Fruit fly (Drosophila melanogaster) whole organism, wandering third instar larva: ENCODE measurements around the gene Iml1.
A peak's percentile ranks its signal among the peaks of the same experiment; 100 is the strongest.

Experiments used
- Abd-B ChIP-seq: fragments of >200 bp; optimal IDR thresholded peaks from 2 replicates; lab custom pipeline; 2017; ENCODE audit warnings: missing biosample characterization, missing genetic modification characterization
- CG32264 ChIP-seq: fragments of 200-800 bp; sonication (Bioruptor generic); optimal IDR thresholded peaks from 2 replicates; lab custom pipeline; 2016; ENCODE audit warnings: missing biosample characterization, missing genetic modification characterization
- CG9705 ChIP-seq: fragments of 200-800 bp; sonication (Bioruptor generic); optimal IDR thresholded peaks from 2 replicates; lab custom pipeline; 2018; ENCODE audit warnings: missing biosample characterization, mild to moderate bottlenecking, missing genetic modification characterization
- CrebA ChIP-seq: fragments of 200-800 bp; sonication (Bioruptor generic); optimal IDR thresholded peaks from 2 replicates; lab custom pipeline; 2016; ENCODE audit warnings: missing biosample characterization, mild to moderate bottlenecking, missing genetic modification characterization, borderline replicate concordance
- Dfd ChIP-seq: fragments of >200 bp; optimal IDR thresholded peaks from 2 replicates; lab custom pipeline; 2017; ENCODE audit warnings: missing biosample characterization, missing genetic modification characterization
- Dif ChIP-seq: fragments of 200-275, 200-300 bp; sonication (Bioruptor generic); optimal IDR thresholded peaks from 2 replicates; lab custom pipeline; 2018; ENCODE audit warnings: missing biosample characterization, missing genetic modification characterization; ENCODE audit not compliant: partially characterized antibody
- GATAd ChIP-seq: sonication (Bioruptor generic); optimal IDR thresholded peaks from 2 replicates; lab custom pipeline; 2016; ENCODE audit warnings: missing biosample characterization, missing genetic modification characterization
- HLH106 ChIP-seq: fragments of 200-800 bp; optimal IDR thresholded peaks from 3 replicates; lab custom pipeline; 2019; ENCODE audit warnings: missing biosample characterization, mild to moderate bottlenecking, missing genetic modification characterization, moderate library complexity
- Hnf4 ChIP-seq: fragments of 200-800 bp; sonication (Bioruptor generic); optimal IDR thresholded peaks from 2 replicates; lab custom pipeline; 2016; ENCODE audit warnings: missing biosample characterization, mild to moderate bottlenecking, missing genetic modification characterization
- Hr78 ChIP-seq: fragments of >200 bp; optimal IDR thresholded peaks from 2 replicates; lab custom pipeline; 2017; ENCODE audit warnings: missing biosample characterization, missing genetic modification characterization
- Jra ChIP-seq: sonication (Bioruptor generic); optimal IDR thresholded peaks from 2 replicates; lab custom pipeline; 2016; ENCODE audit warnings: missing biosample characterization, missing genetic modification characterization
- Mio ChIP-seq: sonication (Bioruptor generic); optimal IDR thresholded peaks from 2 replicates; lab custom pipeline; 2016; ENCODE audit warnings: missing biosample characterization, missing genetic modification characterization
- Myc ChIP-seq: fragments of >200 bp; optimal IDR thresholded peaks from 2 replicates; lab custom pipeline; 2017
- N ChIP-seq: fragments of >200 bp; optimal IDR thresholded peaks from 2 replicates; lab custom pipeline; 2018; ENCODE audit warnings: missing biosample characterization, missing external identifiers, missing genetic modification characterization
- OdsH ChIP-seq: fragments of 200-800 bp; sonication (Bioruptor generic); optimal IDR thresholded peaks from 2 replicates; lab custom pipeline; 2016; ENCODE audit warnings: missing biosample characterization, mild to moderate bottlenecking, missing genetic modification characterization
- Rel ChIP-seq, 2 experiments: fragments of 200-800 bp; sonication (Bioruptor generic) in 1 of 2; optimal IDR thresholded peaks; 2 replicates in 1 of 2; 3 replicates in 1 of 2; lab custom pipeline; 2016 to 2019; ENCODE audit warnings: mild to moderate bottlenecking in 2 of 2, missing biosample characterization in 2 of 2, missing genetic modification characterization in 2 of 2, moderate library complexity in 1 of 2
- Sp1 ChIP-seq: fragments of 200-800 bp; sonication (Bioruptor generic); optimal IDR thresholded peaks from 3 replicates; lab custom pipeline; 2019; ENCODE audit warnings: missing biosample characterization, mild to moderate bottlenecking, missing genetic modification characterization, moderate library complexity
- br ChIP-seq: fragments of 200-800 bp; sonication (Bioruptor generic); optimal IDR thresholded peaks from 2 replicates; lab custom pipeline; 2016; ENCODE audit warnings: missing biosample characterization, missing genetic modification characterization
- brk ChIP-seq: fragments of 200-800 bp; sonication (Bioruptor generic); optimal IDR thresholded peaks from 2 replicates; lab custom pipeline; 2016; ENCODE audit warnings: missing biosample characterization, mild to moderate bottlenecking, missing genetic modification characterization
- dl ChIP-seq, 2 experiments: fragments of 175-275, 200-275 bp in 1 of 2; fragments of 200-275 bp in 1 of 2; sonication (Bioruptor generic); optimal IDR thresholded peaks; lab custom pipeline; 2018; ENCODE audit warnings: mild to moderate bottlenecking in 2 of 2, missing biosample characterization in 2 of 2, missing genetic modification characterization in 2 of 2, moderate library complexity in 2 of 2; ENCODE audit not compliant: partially characterized antibody in 2 of 2, insufficient read depth in 1 of 2
- dmrt93B ChIP-seq: fragments of 200-800 bp; sonication (Bioruptor generic); optimal IDR thresholded peaks from 2 replicates; lab custom pipeline; 2018; ENCODE audit warnings: missing biosample characterization, mild to moderate bottlenecking, missing genetic modification characterization
- dsf ChIP-seq: sonication (Bioruptor generic); optimal IDR thresholded peaks from 2 replicates; lab custom pipeline; 2016; ENCODE audit warnings: missing biosample characterization, missing genetic modification characterization, borderline replicate concordance
- ey ChIP-seq: fragments of 200-800 bp; sonication (Bioruptor generic); optimal IDR thresholded peaks from 2 replicates; lab custom pipeline; 2016; ENCODE audit warnings: missing biosample characterization, missing genetic modification characterization
- foxo ChIP-seq, 2 experiments: fragments of 200-800 bp; sonication (Bioruptor generic); optimal IDR thresholded peaks; 2 replicates in 1 of 2; 3 replicates in 1 of 2; lab custom pipeline; 2016 to 2017; ENCODE audit warnings: missing biosample characterization in 2 of 2, missing genetic modification characterization in 2 of 2
- fru ChIP-seq: fragments of 200-800 bp; sonication (Bioruptor generic); optimal IDR thresholded peaks from 3 replicates; lab custom pipeline; 2016; ENCODE audit warnings: missing biosample characterization, mild to moderate bottlenecking, missing genetic modification characterization
- h ChIP-seq: fragments of 200-800 bp; sonication (Bioruptor generic); optimal IDR thresholded peaks from 3 replicates; lab custom pipeline; 2016; ENCODE audit warnings: missing biosample characterization, mild to moderate bottlenecking, missing genetic modification characterization
- jim ChIP-seq: fragments of 175-275, 200-325 bp; sonication (Bioruptor generic); optimal IDR thresholded peaks from 2 replicates; lab custom pipeline; 2016; ENCODE audit warnings: missing biosample characterization, mild to moderate bottlenecking, missing genetic modification characterization
- lola ChIP-seq: fragments of >200 bp; optimal IDR thresholded peaks from 2 replicates; lab custom pipeline; 2017; ENCODE audit warnings: missing biosample characterization, missing genetic modification characterization
- pan ChIP-seq: fragments of >200 bp; optimal IDR thresholded peaks from 2 replicates; lab custom pipeline; 2017
- psq ChIP-seq: fragments of 200-800 bp; sonication (Bioruptor generic); optimal IDR thresholded peaks from 3 replicates; lab custom pipeline; 2017; ENCODE audit warnings: missing biosample characterization, mild to moderate bottlenecking, missing genetic modification characterization, moderate library complexity
- rgr ChIP-seq: fragments of 200-800 bp; sonication (Bioruptor generic); optimal IDR thresholded peaks from 3 replicates; lab custom pipeline; 2016; ENCODE audit warnings: missing biosample characterization, mild to moderate bottlenecking, missing genetic modification characterization
- sage ChIP-seq: fragments of 200-800 bp; sonication (Bioruptor generic); optimal IDR thresholded peaks from 2 replicates; lab custom pipeline; 2016; ENCODE audit warnings: missing biosample characterization, mild to moderate bottlenecking, missing genetic modification characterization
- sv ChIP-seq: fragments of 200-800 bp; sonication (Bioruptor generic); optimal IDR thresholded peaks from 3 replicates; lab custom pipeline; 2016; ENCODE audit warnings: missing biosample characterization, missing genetic modification characterization
- tai ChIP-seq: sonication (Bioruptor generic); optimal IDR thresholded peaks from 2 replicates; lab custom pipeline; 2016; ENCODE audit warnings: missing biosample characterization, missing genetic modification characterization
- usp ChIP-seq: fragments of >200 bp; optimal IDR thresholded peaks from 2 replicates; lab custom pipeline; 2017; ENCODE audit warnings: missing biosample characterization, missing genetic modification characterization
- woc ChIP-seq: sonication (Bioruptor generic); optimal IDR thresholded peaks from 2 replicates; lab custom pipeline; 2016; ENCODE audit warnings: missing biosample characterization, mild to moderate bottlenecking, missing genetic modification characterization

The Iml1 gene

dm6 chr3L:1495803-1496202, 38.0 kb downstream of the Iml1 start:
- no peak for TF ChIP-seq Mio (GFP tag; lab: Kevin White, UChicago)
- TF ChIP-seq jim: no peak
- no peak for TF ChIP-seq sv (GFP tag; lab: Kevin White, UChicago)
- TF ChIP-seq HLH106 (tag; lab: Kevin White, UChicago): no peak

dm6 chr3L:1489523-1489922, 44.3 kb downstream of the Iml1 start, which contains the start of gene stet:
Gene stet, minus strand, starts transcription at chr3L:1489547.
- TF ChIP-seq usp (GFP tag; lab: Kevin White, UChicago) (no peak), jim (no peak), Mio (GFP tag; lab: Kevin White, UChicago) (no peak), lola (no peak), CG9705 (no peak), Dif (no peak), dl (GFP tag; optimal IDR thresholded peaks at IDR 0.05; lab: Kevin White, UChicago; ENCODE audit: insufficient read depth in 1 of 2, partially characterized antibody in 2 of 2) (no peak), sage (GFP tag; lab: Kevin White, UChicago) (no peak)

- TF ChIP-seq sv (GFP tag; lab: Kevin White, UChicago) (no peak), Hnf4 (no peak), pan (lab: Kevin White, UChicago) (no peak), Hr78 (GFP tag; lab: Kevin White, UChicago) (no peak), Dif (no peak), foxo (GFP tag; optimal IDR thresholded peaks at IDR 0.05; lab: Kevin White, UChicago) (peak in 1 of 2 experiments; percentile 0), tai (GFP tag; lab: Kevin White, UChicago) (no peak), br (GFP tag; lab: Kevin White, UChicago) (peak; percentile 17), Mio (GFP tag; lab: Kevin White, UChicago) (no peak), psq (GFP tag; lab: Kevin White, UChicago) (peak; percentile 0), jim (no peak), GATAd (GFP tag; lab: Kevin White, UChicago) (no peak)
- TF ChIP-seq, all 38 proteins: peak for 3
Observed at dm6 chr3L:1488592-1489183, 45.1 kb downstream of the Iml1 start.

- TF ChIP-seq foxo (GFP tag; optimal IDR thresholded peaks at IDR 0.05; lab: Kevin White, UChicago): peak in 1 of 2 experiments; percentile 3
- no peak for TF ChIP-seq pan (lab: Kevin White, UChicago)
- no peak for TF ChIP-seq Mio (GFP tag; lab: Kevin White, UChicago)
- TF ChIP-seq sage (GFP tag; lab: Kevin White, UChicago): no peak
- TF ChIP-seq woc: peak; percentile 16
- TF ChIP-seq h (GFP tag; lab: Kevin White, UChicago): peak; percentile 20
- peak; percentile 7 for TF ChIP-seq HLH106 (tag; lab: Kevin White, UChicago)
- TF ChIP-seq jim: no peak
- no peak for TF ChIP-seq lola
Observed at dm6 chr3L:1484747-1485146, 49.1 kb downstream of the Iml1 start.

dm6 chr3L:1478998-1479680, 54.7 kb downstream of the Iml1 start:
- TF ChIP-seq Dif: no peak
- TF ChIP-seq CG9705: no peak
- peak; percentile 13 for TF ChIP-seq dmrt93B
- TF ChIP-seq Sp1 (GFP tag; lab: Kevin White, UChicago): peak; percentile 38
- TF ChIP-seq tai (GFP tag; lab: Kevin White, UChicago): no peak
- TF ChIP-seq fru (GFP tag; lab: Kevin White, UChicago): peak; percentile 50
- no peak for TF ChIP-seq Hr78 (GFP tag; lab: Kevin White, UChicago)
- TF ChIP-seq Rel (GFP tag; optimal IDR thresholded peaks at IDR 0.05; lab: Kevin White, UChicago): no peak
- no peak for TF ChIP-seq Rel (tag; optimal IDR thresholded peaks at IDR 0.05; lab: Kevin White, UChicago)
- TF ChIP-seq usp (GFP tag; lab: Kevin White, UChicago): no peak
- TF ChIP-seq sage (GFP tag; lab: Kevin White, UChicago): no peak
- no peak for TF ChIP-seq CG32264 (GFP tag; lab: Kevin White, UChicago)
- no peak for TF ChIP-seq Dfd
- no peak for TF ChIP-seq N (GFP tag; lab: Kevin White, UChicago)
- peak in 1 of 2 experiments; percentile 59 for TF ChIP-seq foxo (GFP tag; optimal IDR thresholded peaks at IDR 0.05; lab: Kevin White, UChicago)
- TF ChIP-seq CrebA: no peak
- peak; percentile 18 for TF ChIP-seq sv (GFP tag; lab: Kevin White, UChicago)
- TF ChIP-seq GATAd (GFP tag; lab: Kevin White, UChicago): no peak
- TF ChIP-seq dsf (GFP tag; lab: Kevin White, UChicago): no peak
- TF ChIP-seq Myc: no peak
- peak; percentile 46 for TF ChIP-seq h (GFP tag; lab: Kevin White, UChicago)
- TF ChIP-seq psq (GFP tag; lab: Kevin White, UChicago): peak; percentile 23
- TF ChIP-seq woc: no peak
- no peak for TF ChIP-seq Mio (GFP tag; lab: Kevin White, UChicago)
- peak; percentile 43 for TF ChIP-seq br (GFP tag; lab: Kevin White, UChicago)
- TF ChIP-seq Jra (GFP tag; lab: Kevin White, UChicago): no peak
- TF ChIP-seq brk (GFP tag; lab: Kevin White, UChicago): no peak
- TF ChIP-seq OdsH: peak; percentile 16
- no peak for TF ChIP-seq lola
- TF ChIP-seq jim: no peak
- TF ChIP-seq ey (GFP tag; lab: Kevin White, UChicago): peak; percentile 51
- peak; percentile 40 for TF ChIP-seq rgr (GFP tag; lab: Kevin White, UChicago)
- no peak for TF ChIP-seq Abd-B
- no peak for TF ChIP-seq pan (lab: Kevin White, UChicago)
- no peak for TF ChIP-seq dl (GFP tag; optimal IDR thresholded peaks at IDR 0.05; lab: Kevin White, UChicago; ENCODE audit: insufficient read depth in 1 of 2, partially characterized antibody in 2 of 2)
